Fruit fly (Drosophila melanogaster): ENCODE data around the gene CG14907.
A peak's percentile ranks its signal among the peaks of the same experiment; 100 is the strongest.

CG14907 gene

DNA sequence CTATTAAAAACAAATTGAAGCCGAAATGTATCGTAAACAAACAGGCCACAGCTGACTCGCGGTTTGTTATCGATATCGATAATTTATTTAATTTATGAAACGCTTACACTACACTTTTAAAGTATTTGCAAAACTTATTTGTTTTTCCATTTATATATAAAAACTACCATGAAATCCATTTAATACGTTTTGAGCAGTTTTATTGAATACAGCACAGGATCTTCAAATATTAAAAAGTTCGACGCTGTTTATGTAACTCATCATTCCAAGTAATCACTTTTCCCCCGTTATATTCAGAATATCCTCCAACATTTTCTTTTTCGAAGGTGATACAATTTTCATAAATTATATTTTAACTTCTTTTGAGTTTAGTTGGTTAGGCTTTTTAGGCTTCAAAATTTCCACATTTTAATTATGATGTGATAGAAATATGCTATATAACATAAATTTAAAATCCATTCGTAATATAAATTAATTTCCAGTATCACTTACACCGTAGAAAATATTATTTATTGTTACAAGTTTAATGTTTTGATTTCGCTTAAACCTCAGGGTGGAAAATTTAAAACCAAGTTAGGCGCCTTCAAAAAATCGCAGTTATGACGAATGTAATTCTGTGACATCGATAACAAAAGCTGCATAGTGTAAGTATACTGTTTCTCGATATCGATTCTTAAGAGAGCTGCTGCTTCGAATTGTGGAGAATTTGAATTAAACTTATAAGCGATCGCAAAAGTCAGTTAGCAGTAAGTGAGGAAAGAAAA lies 5.0 kb downstream of the CG14907 start, which contains the start of the genes CG10324 and CCT3 (continued):
- TF ChIP-seq Nf-YB (GFP tag; optimal IDR thresholded peaks at IDR 0.05) (peak; percentile 42), zen2 (GFP tag; IDR thresholded peaks at IDR 0.05; ENCODE audit: partially characterized antibody) (peak; percentile 49; the same call in 1 of the 3 replicates), CG31224 (GFP tag; IDR thresholded peaks at IDR 0.05) (peak; percentile 34; the same call in 1 of the 2 replicates), wek (GFP tag; optimal IDR thresholded peaks at IDR 0.05) (peak; percentile 10), gce (GFP tag; IDR thresholded peaks at IDR 0.05) (no peak), Asciz (GFP tag; optimal IDR thresholded peaks at IDR 0.05) (no peak), cwo (GFP tag; optimal IDR thresholded peaks at IDR 0.05) (peak; percentile 35), sd (tag; optimal IDR thresholded peaks at IDR 0.05) (no peak), unc-4 (GFP tag; IDR thresholded peaks at IDR 0.05; ENCODE audit: partially characterized antibody) (peak; percentile 67), CG9437 (GFP tag; optimal IDR thresholded peaks at IDR 0.05) (peak; percentile 47), da (GFP tag; optimal IDR thresholded peaks at IDR 0.05) (no peak), CG34376 (GFP tag; optimal IDR thresholded peaks at IDR 0.05) (peak; percentile 43), slou (GFP tag; optimal IDR thresholded peaks at IDR 0.05) (peak; percentile 25), CG8089 (GFP tag; optimal IDR thresholded peaks at IDR 0.05) (no peak), vnd (GFP tag; IDR thresholded peaks at IDR 0.05; ENCODE audit: partially characterized antibody) (peak; percentile 77), Sry-β (GFP tag; optimal IDR thresholded peaks at IDR 0.05) (no peak), CG3281 (GFP tag; optimal IDR thresholded peaks at IDR 0.05) (peak; percentile 72), crp (GFP tag; optimal IDR thresholded peaks at IDR 0.05) (peak; percentile 18 to 85), CG3995 (GFP tag; optimal IDR thresholded peaks at IDR 0.05) (peak; percentile 98), H2.0 (GFP tag; IDR thresholded peaks at IDR 0.05) (peak; percentile 59), CG1024 (GFP tag; IDR thresholded peaks at IDR 0.05) (peak; percentile 43; the same call in 1 of the 2 replicates), CG8478 (optimal IDR thresholded peaks at IDR 0.05) (no peak), Deaf1 (tag; optimal IDR thresholded peaks at IDR 0.05) (no peak), H15 (GFP tag; IDR thresholded peaks at IDR 0.05) (no peak; the same call in 2 of the 3 replicates), stwl (tag; optimal IDR thresholded peaks at IDR 0.05) (peak; percentile 34), CG11093 (GFP tag; IDR thresholded peaks at IDR 0.05) (no peak), amos (GFP tag; IDR thresholded peaks at IDR 0.05; ENCODE audit: partially characterized antibody) (peak; percentile 72), CG17829 (tag; optimal IDR thresholded peaks at IDR 0.05) (peak; percentile 68), HHEX (GFP tag; optimal IDR thresholded peaks at IDR 0.05) (peak; percentile 51), gcm2 (GFP tag; optimal IDR thresholded peaks at IDR 0.05) (peak; percentile 4), so (GFP tag; IDR thresholded peaks at IDR 0.05) (0 out of 3 replicates have a peak, but pooled peaks have one; percentile 30), h (optimal IDR thresholded peaks at IDR 0.05) (no peak), Lim3 (GFP tag; IDR thresholded peaks at IDR 0.05) (no peak), CG18764 (GFP tag; optimal IDR thresholded peaks at IDR 0.05) (no peak), HLH54F (GFP tag; optimal IDR thresholded peaks at IDR 0.05) (peak; percentile 46), Gug (GFP tag; IDR thresholded peaks at IDR 0.05) (no peak), ro (GFP tag; IDR thresholded peaks at IDR 0.05) (no peak), Lpt (GFP tag; optimal IDR thresholded peaks at IDR 0.05) (no peak), gem (tag; optimal IDR thresholded peaks at IDR 0.05) (peak; percentile 85), CG12219 (GFP tag; optimal IDR thresholded peaks at IDR 0.05) (peak; percentile 22), zfh1 (GFP tag; IDR thresholded peaks at IDR 0.05) (peak; percentile 66; the same call in 2 of the 3 replicates), CG9609 (GFP tag; optimal IDR thresholded peaks at IDR 0.05) (peak; percentile 44), CG4328 (GFP tag; optimal IDR thresholded peaks at IDR 0.05) (peak; percentile 61), Lhr (GFP tag; optimal IDR thresholded peaks at IDR 0.05) (peak; percentile 3), run (tag; optimal IDR thresholded peaks at IDR 0.05) (no peak), dmrt99B (tag; optimal IDR thresholded peaks at IDR 0.05) (no peak), CG30020 (tag; optimal IDR thresholded peaks at IDR 0.05) (peak; percentile 91), pfk (GFP tag; optimal IDR thresholded peaks at IDR 0.05) (no peak), HmgZ (tag; optimal IDR thresholded peaks at IDR 0.05) (peak; percentile 38)

All from whole organism, embryonic.